Fruit fly (Drosophila melanogaster) Kc167 (cell line): ENCODE results near the gene GAA1.

ENCODE experiments used
- Myc ChIP-seq: fragments of >200 bp; optimal IDR thresholded peaks from 2 replicates; lab custom pipeline; 2017; ENCODE audit warnings: missing external identifiers
- insv ChIP-seq: fragments of >200 bp; optimal IDR thresholded peaks from 3 replicates; lab custom pipeline; 2018; ENCODE audit warnings: missing external identifiers
- psq ChIP-seq: fragments of >200 bp; optimal IDR thresholded peaks from 2 replicates; lab custom pipeline; 2017; ENCODE audit warnings: missing external identifiers
- ttk ChIP-seq: sonication (Bioruptor generic); optimal IDR thresholded peaks from 2 replicates; lab custom pipeline; 2017; ENCODE audit warnings: missing external identifiers

DNA sequence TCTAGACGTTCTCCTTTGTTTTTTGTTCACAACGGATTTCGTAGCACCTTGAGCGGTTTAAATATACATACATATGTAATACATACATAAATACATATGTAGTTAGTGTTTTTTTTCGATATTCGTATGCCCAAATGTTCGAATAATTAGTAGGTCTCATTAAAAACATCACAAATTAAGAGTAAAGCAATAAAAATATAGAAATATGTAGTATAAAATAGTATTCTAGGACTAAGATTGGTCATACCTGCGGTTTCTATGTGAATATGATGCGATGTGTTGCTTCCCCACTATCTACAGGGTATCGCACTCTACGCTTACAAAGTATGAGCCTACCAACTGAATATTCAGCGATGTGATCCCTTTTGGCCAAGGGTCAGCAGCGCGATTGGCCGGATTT lies 32.3 kb upstream of the GAA1 start, which contains the start of gene CG4020:
- no peak for TF ChIP-seq ttk (lab: Kevin White, UChicago)
- no peak for TF ChIP-seq psq (lab: Kevin White, UChicago)
- TF ChIP-seq Myc (lab: Kevin White, UChicago), result no peak
- TF ChIP-seq insv (lab: Kevin White, UChicago), result no peak
